In the genomic region with DNA sequence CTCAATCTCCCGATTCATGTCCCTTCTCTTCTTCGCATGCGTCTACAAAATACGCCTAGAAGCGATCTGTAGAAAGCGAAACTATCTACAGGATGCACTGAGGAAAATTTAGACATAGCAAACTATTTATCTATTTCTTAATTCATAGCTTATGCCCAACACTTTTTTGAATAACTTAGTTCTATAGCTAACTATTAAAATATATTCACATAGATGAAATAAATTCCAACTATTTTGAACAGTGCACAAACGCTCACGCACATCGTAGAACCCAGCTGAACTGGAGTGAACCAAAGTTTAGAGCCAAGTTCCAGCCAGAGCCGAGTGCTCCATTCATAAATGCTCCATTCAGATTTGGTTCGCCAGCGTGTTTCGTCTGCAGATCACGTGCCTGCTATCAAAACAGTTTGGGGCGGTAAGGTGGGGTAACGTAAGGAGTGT, we compare ENCODE assay signal across 4 fruit fly cellular contexts.
TF ChIP-seq lines count a peak whose summit lies in the region.

No protein-coding gene starts in this region.

- no peak for TF ChIP-seq CTCF in whole organism, embryonic (GFP tag; optimal IDR thresholded peaks at IDR 0.05; lab: Kevin White, UChicago)

TF ChIP-seq in whole organism, embryonic, 481 proteins besides CTCF, POLR2A, EP300 and RAD21 (continues in another document):
- TF ChIP-seq CG1233 (GFP tag; optimal IDR thresholded peaks at IDR 0.05; lab: Kevin White, UChicago) (peak; percentile 30), CG18599 (GFP tag; optimal IDR thresholded peaks at IDR 0.05; lab: Kevin White, UChicago) (peak; percentile 61), CG10209 (GFP tag; optimal IDR thresholded peaks at IDR 0.05; lab: Kevin White, UChicago) (peak; percentile 46), CG18476 (GFP tag; optimal IDR thresholded peaks at IDR 0.05; lab: Kevin White, UChicago) (peak; percentile 23), CG17385 (GFP tag; optimal IDR thresholded peaks at IDR 0.05; lab: Kevin White, UChicago) (peak; percentile 18), CG6254 (GFP tag; optimal IDR thresholded peaks at IDR 0.05; lab: Kevin White, UChicago) (peak; percentile 44), tin (GFP tag; optimal IDR thresholded peaks at IDR 0.05; lab: Kevin White, UChicago) (peak; percentile 50), Mrtf (GFP tag; IDR thresholded peaks at IDR 0.05; lab: Robert Waterston, UW) (no peak), sisA (GFP tag; IDR thresholded peaks at IDR 0.05; lab: Robert Waterston, UW) (peak; percentile 40; the same call in 1 of the 2 replicates), Dbx (GFP tag; IDR thresholded peaks at IDR 0.05; lab: Robert Waterston, UW) (peak; percentile 52; the same call in 1 of the 3 replicates), CG11723 (GFP tag; optimal IDR thresholded peaks at IDR 0.05; lab: Kevin White, UChicago) (no peak), cas (GFP tag; IDR thresholded peaks at IDR 0.05; lab: Robert Waterston, UW) (no peak), Hsf (GFP tag; optimal IDR thresholded peaks at IDR 0.05; lab: Kevin White, UChicago) (peak; percentile 35), Fer1 (GFP tag; optimal IDR thresholded peaks at IDR 0.05; lab: Kevin White, UChicago) (no peak), Dfd (GFP tag; optimal IDR thresholded peaks at IDR 0.05; lab: Kevin White, UChicago) (no peak), gem (tag; optimal IDR thresholded peaks at IDR 0.05; lab: Kevin White, UChicago) (peak; percentile 67), sim (GFP tag; IDR thresholded peaks at IDR 0.05; lab: Robert Waterston, UW) (peak; percentile 46; the same call in 1 of the 2 replicates), dpn (GFP tag; optimal IDR thresholded peaks at IDR 0.05; lab: Kevin White, UChicago) (peak; percentile 37 to 43), Elba2 (GFP tag; optimal IDR thresholded peaks at IDR 0.05; lab: Kevin White, UChicago) (no peak), CG32767 (GFP tag; IDR thresholded peaks at IDR 0.05; lab: Robert Waterston, UW) (0 out of 2 replicates have a peak, but pooled peaks have one; percentile 17)

TF ChIP-seq in whole organism, prepupa, 60 proteins besides CTCF, POLR2A, EP300 and RAD21 (continues in another document):
- TF ChIP-seq dsx (GFP tag; optimal IDR thresholded peaks at IDR 0.05; lab: Kevin White, UChicago; ENCODE audit: poor library complexity, severe bottlenecking) (peak; percentile 76), Blimp-1 (GFP tag; optimal IDR thresholded peaks at IDR 0.05; lab: Kevin White, UChicago) (no peak), fkh (GFP tag; optimal IDR thresholded peaks at IDR 0.05; lab: Kevin White, UChicago) (no peak), CG1621 (tag; optimal IDR thresholded peaks at IDR 0.05; lab: Kevin White, UChicago) (peak; percentile 59), Hr39 (GFP tag; optimal IDR thresholded peaks at IDR 0.05; lab: Kevin White, UChicago) (no peak), Eip75B (GFP tag; optimal IDR thresholded peaks at IDR 0.05; lab: Kevin White, UChicago) (peak; percentile 74), CG7368 (GFP tag; optimal IDR thresholded peaks at IDR 0.05; lab: Kevin White, UChicago) (peak; percentile 38), CG11762 (GFP tag; optimal IDR thresholded peaks at IDR 0.05; lab: Kevin White, UChicago; ENCODE audit: insufficient read depth) (peak; percentile 29), esn (GFP tag; optimal IDR thresholded peaks at IDR 0.05; lab: Kevin White, UChicago) (no peak), achi (GFP tag; optimal IDR thresholded peaks at IDR 0.05; lab: Kevin White, UChicago) (peak; percentile 57), CG10669 (GFP tag; optimal IDR thresholded peaks at IDR 0.05; lab: Kevin White, UChicago) (peak; percentile 75), CG6854 (GFP tag; optimal IDR thresholded peaks at IDR 0.05; lab: Kevin White, UChicago) (no peak), CG4318 (GFP tag; optimal IDR thresholded peaks at IDR 0.05; lab: Kevin White, UChicago) (peak; percentile 21), fd85E (GFP tag; optimal IDR thresholded peaks at IDR 0.05; lab: Kevin White, UChicago) (no peak), CG6808 (GFP tag; optimal IDR thresholded peaks at IDR 0.05; lab: Kevin White, UChicago) (peak; percentile 77), Lpt (GFP tag; optimal IDR thresholded peaks at IDR 0.05; lab: Kevin White, UChicago) (peak; percentile 38), dac (GFP tag; optimal IDR thresholded peaks at IDR 0.05; lab: Kevin White, UChicago) (no peak), Hr4 (GFP tag; optimal IDR thresholded peaks at IDR 0.05; lab: Kevin White, UChicago) (peak; percentile 26), CG3032 (tag; optimal IDR thresholded peaks at IDR 0.05; lab: Kevin White, UChicago) (peak; percentile 77), fd59A (GFP tag; optimal IDR thresholded peaks at IDR 0.05; lab: Kevin White, UChicago) (peak; percentile 65), cyc (GFP tag; optimal IDR thresholded peaks at IDR 0.05; lab: Kevin White, UChicago) (no peak), CG15336 (GFP tag; IDR thresholded peaks at IDR 0.05; lab: Robert Waterston, UW) (peak; percentile 60)

TF ChIP-seq in whole organism, pupa, 21 proteins besides CTCF, POLR2A, EP300 and RAD21:
- TF ChIP-seq Snoo (tag; optimal IDR thresholded peaks at IDR 0.05; lab: Kevin White, UChicago) (no peak), Pif1A (GFP tag; optimal IDR thresholded peaks at IDR 0.05; lab: Kevin White, UChicago) (peak; percentile 77), CG32121 (GFP tag; IDR thresholded peaks at IDR 0.05; lab: Robert Waterston, UW) (peak; percentile 52; the same call in 1 of the 2 replicates), rn (GFP tag; IDR thresholded peaks at IDR 0.05; lab: Robert Waterston, UW) (peak; percentile 63), CG9948 (tag; optimal IDR thresholded peaks at IDR 0.05; lab: Kevin White, UChicago) (peak; percentile 78), CG34367 (tag; optimal IDR thresholded peaks at IDR 0.05; lab: Kevin White, UChicago) (peak; percentile 70), Ets98B (GFP tag; IDR thresholded peaks at IDR 0.05; lab: Robert Waterston, UW) (peak; percentile 41), CG8159 (tag; optimal IDR thresholded peaks at IDR 0.05; lab: Kevin White, UChicago) (peak; percentile 79), CG8301 (tag; optimal IDR thresholded peaks at IDR 0.05; lab: Kevin White, UChicago) (peak; percentile 79), gl (tag; optimal IDR thresholded peaks at IDR 0.05; lab: Kevin White, UChicago) (peak; percentile 27), CG13204 (GFP tag; optimal IDR thresholded peaks at IDR 0.05; lab: Kevin White, UChicago) (peak; percentile 14), CG4496 (GFP tag; IDR thresholded peaks at IDR 0.05; lab: Robert Waterston, UW) (peak; percentile 84), CG12605 (GFP tag; IDR thresholded peaks at IDR 0.05; lab: Robert Waterston, UW) (peak; percentile 55; the same call in 1 of the 2 replicates), EcR (GFP tag; optimal IDR thresholded peaks at IDR 0.05; lab: Kevin White, UChicago) (peak; percentile 3), fd96Ca (GFP tag; IDR thresholded peaks at IDR 0.05; lab: Robert Waterston, UW) (peak; percentile 56; the same call in 1 of the 3 replicates), CG14655 (GFP tag; optimal IDR thresholded peaks at IDR 0.05; lab: Kevin White, UChicago) (peak; percentile 84), Pif1B (GFP tag; optimal IDR thresholded peaks at IDR 0.05; lab: Kevin White, UChicago) (peak; percentile 27), D1 (tag; optimal IDR thresholded peaks at IDR 0.05; lab: Kevin White, UChicago) (peak; percentile 19), CG15710 (tag; optimal IDR thresholded peaks at IDR 0.05; lab: Kevin White, UChicago) (peak; percentile 79), CG10348 (GFP tag; IDR thresholded peaks at IDR 0.05; lab: Robert Waterston, UW) (no peak), CG17806 (tag; optimal IDR thresholded peaks at IDR 0.05; lab: Kevin White, UChicago) (peak; percentile 79)

TF ChIP-seq in whole organism, wandering third instar larva, 38 proteins besides CTCF, POLR2A, EP300 and RAD21:
- TF ChIP-seq Hr83 (GFP tag; optimal IDR thresholded peaks at IDR 0.05; lab: Kevin White, UChicago; ENCODE audit: poor library complexity, severe bottlenecking) (no peak), sv (GFP tag; optimal IDR thresholded peaks at IDR 0.05; lab: Kevin White, UChicago) (peak; percentile 18), Dfd (GFP tag; optimal IDR thresholded peaks at IDR 0.05; lab: Kevin White, UChicago) (no peak)
